Worm (Caenorhabditis elegans): ENCODE results near the gene cutl-24.

DNA sequence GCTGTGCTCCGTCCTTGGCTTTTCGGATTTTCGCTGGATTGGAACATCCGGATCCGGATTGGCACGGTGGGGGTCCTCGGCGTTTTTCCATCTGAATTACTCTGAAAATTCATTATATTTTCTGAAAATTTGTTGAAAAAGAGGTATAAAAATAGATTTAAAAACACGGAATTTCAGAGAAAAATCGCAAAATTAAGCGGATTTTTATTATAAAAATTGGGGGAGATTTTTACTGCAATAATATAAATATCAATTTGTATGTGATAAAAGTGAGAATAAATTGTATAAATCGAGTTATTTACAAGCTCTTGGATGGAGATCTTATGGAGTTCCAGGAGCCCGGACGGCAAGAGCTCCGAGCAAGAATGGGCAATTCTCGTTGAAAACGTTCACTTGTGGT is 43.3 kb upstream of the cutl-24 start, which contains the start of gene tut-1:
- no peak for TF ChIP-seq ctbp-1 (GFP tag; IDR thresholded peaks at IDR 0.05)
- TF ChIP-seq aly-2 (tag; optimal IDR thresholded peaks at IDR 0.05), result no peak
- no peak for TF ChIP-seq ceh-20 (GFP tag; IDR thresholded peaks at IDR 0.05)
